Worm (Caenorhabditis elegans) whole organism, L3 larva: ENCODE data around the gene F40B5.2.
A peak's percentile ranks its signal among the peaks of the same experiment; 100 is the strongest.
"Not testable (repeated sequence)": the region's sequence is repeated elsewhere in the genome, so short reads cannot be mapped to it uniquely, and the experiment has no call there.

Source experiments
- ZK546.5 ChIP-seq: sonication (generic microtip); optimal IDR thresholded peaks from 2 replicates; lab custom pipeline; 2017; ENCODE audit warnings: missing biosample characterization, missing genetic modification characterization
- aly-2 ChIP-seq: fragments of 150-350 bp; optimal IDR thresholded peaks from 2 replicates; lab custom pipeline; 2014; ENCODE audit warnings: missing biosample characterization, missing genetic modification characterization
- ceh-16 ChIP-seq: sonication (generic microtip); optimal IDR thresholded peaks from 2 replicates; lab custom pipeline; 2017; ENCODE audit warnings: missing biosample characterization, missing genetic modification characterization
- ceh-82 ChIP-seq: fragments of 150-350 bp; optimal IDR thresholded peaks from 2 replicates; lab custom pipeline; 2014; ENCODE audit warnings: missing biosample characterization, missing genetic modification characterization
- daf-12 ChIP-seq: fragments of 150-350 bp; optimal IDR thresholded peaks from 2 replicates; lab custom pipeline; 2014; ENCODE audit warnings: missing biosample characterization, missing genetic modification reagents, missing genetic modification characterization
- egl-27 ChIP-seq: sonication (generic microtip); optimal IDR thresholded peaks from 4 replicates; lab custom pipeline; 2017; ENCODE audit warnings: missing biosample characterization, missing genetic modification reagents, missing genetic modification characterization
- egl-5 ChIP-seq: fragments of 150-350 bp; optimal IDR thresholded peaks from 2 replicates; lab custom pipeline; 2017; ENCODE audit warnings: missing biosample characterization, missing genetic modification reagents, missing genetic modification characterization, inconsistent platforms
- elt-2 ChIP-seq: sonication (generic microtip); optimal IDR thresholded peaks from 2 replicates; lab custom pipeline; 2016; ENCODE audit warnings: missing genetic modification reagents, mild to moderate bottlenecking, missing genetic modification characterization, missing compliant biosample characterization
- eor-1 ChIP-seq, 2 experiments: fragments of 150-350 bp; optimal IDR thresholded peaks; 2 replicates each; lab custom pipeline; 2014 to 2018; ENCODE audit warnings: missing biosample characterization in 2 of 2, missing genetic modification characterization in 2 of 2
- fkh-2 ChIP-seq: fragments of 150-350 bp; optimal IDR thresholded peaks from 2 replicates; lab custom pipeline; 2014; ENCODE audit warnings: missing biosample characterization, missing genetic modification reagents, missing genetic modification characterization
- fos-1 ChIP-seq: fragments of 150-350 bp; optimal IDR thresholded peaks from 2 replicates; lab custom pipeline; 2014; ENCODE audit warnings: missing biosample characterization, missing genetic modification characterization
- hmg-11 ChIP-seq: sonication (generic microtip); optimal IDR thresholded peaks from 2 replicates; lab custom pipeline; 2016; ENCODE audit warnings: missing genetic modification characterization, missing compliant biosample characterization
- jun-1 ChIP-seq: fragments of 150-350 bp; optimal IDR thresholded peaks from 2 replicates; lab custom pipeline; 2014; ENCODE audit warnings: missing biosample characterization, missing genetic modification reagents, missing genetic modification characterization
- lin-15B ChIP-seq: fragments of 150-350 bp; optimal IDR thresholded peaks from 2 replicates; lab custom pipeline; 2014; ENCODE audit warnings: missing biosample characterization, missing genetic modification characterization
- lin-39 ChIP-seq: fragments of 150-350 bp; optimal IDR thresholded peaks from 2 replicates; lab custom pipeline; 2018; ENCODE audit warnings: missing biosample characterization, missing genetic modification reagents, missing genetic modification characterization
- lsy-12 ChIP-seq: sonication (generic microtip); optimal IDR thresholded peaks from 2 replicates; lab custom pipeline; 2016; ENCODE audit warnings: mild to moderate bottlenecking, missing genetic modification characterization, missing compliant biosample characterization
- mdl-1 ChIP-seq: fragments of 150-350 bp; optimal IDR thresholded peaks from 2 replicates; lab custom pipeline; 2014; ENCODE audit warnings: missing biosample characterization, missing genetic modification characterization
- nhr-11 ChIP-seq: fragments of 150-350 bp; optimal IDR thresholded peaks from 2 replicates; lab custom pipeline; 2014; ENCODE audit warnings: missing biosample characterization, missing genetic modification characterization
- nhr-12 ChIP-seq: fragments of 150-350 bp; optimal IDR thresholded peaks from 2 replicates; lab custom pipeline; 2014; ENCODE audit warnings: missing biosample characterization, missing genetic modification characterization
- nhr-23 ChIP-seq: fragments of 150-350 bp; optimal IDR thresholded peaks from 2 replicates; lab custom pipeline; 2014; ENCODE audit warnings: missing biosample characterization, missing genetic modification reagents, missing genetic modification characterization
- nhr-25 ChIP-seq: sonication (generic microtip); optimal IDR thresholded peaks from 2 replicates; lab custom pipeline; 2017; ENCODE audit warnings: missing biosample characterization, missing genetic modification characterization
- nhr-28 ChIP-seq: fragments of 150-350 bp; optimal IDR thresholded peaks from 2 replicates; lab custom pipeline; 2014; ENCODE audit warnings: missing biosample characterization, missing genetic modification characterization
- nhr-43 ChIP-seq: sonication (generic microtip); optimal IDR thresholded peaks from 2 replicates; lab custom pipeline; 2016; ENCODE audit warnings: mild to moderate bottlenecking, missing genetic modification characterization, missing compliant biosample characterization; ENCODE audit not compliant: poor library complexity, severe bottlenecking
- nhr-76 ChIP-seq: fragments of 150-350 bp; sonication (generic microtip); optimal IDR thresholded peaks from 5 replicates; lab custom pipeline; 2014; ENCODE audit warnings: missing biosample characterization, missing genetic modification characterization
- nhr-77 ChIP-seq: fragments of 150-350 bp; optimal IDR thresholded peaks from 2 replicates; lab custom pipeline; 2014; ENCODE audit warnings: missing biosample characterization, missing genetic modification characterization
- pha-4 ChIP-seq: fragments of 150-350 bp; optimal IDR thresholded peaks from 2 replicates; lab custom pipeline; 2014; ENCODE audit warnings: missing biosample characterization, missing genetic modification reagents, missing genetic modification characterization
- pqm-1 ChIP-seq: fragments of 150-350 bp; optimal IDR thresholded peaks from 2 replicates; lab custom pipeline; 2017; ENCODE audit warnings: missing biosample characterization, missing genetic modification characterization, inconsistent platforms
- sea-2 ChIP-seq: fragments of 150-350 bp; sonication (generic microtip); optimal IDR thresholded peaks from 4 replicates; lab custom pipeline; 2014; ENCODE audit warnings: missing biosample characterization, missing genetic modification reagents, missing genetic modification characterization
- skn-1 ChIP-seq: fragments of 150-350 bp; optimal IDR thresholded peaks from 2 replicates; lab custom pipeline; 2014; ENCODE audit warnings: missing biosample characterization, missing genetic modification characterization
- snpc-4 ChIP-seq: fragments of 150-350 bp; optimal IDR thresholded peaks from 2 replicates; lab custom pipeline; 2014; ENCODE audit warnings: missing biosample characterization, missing genetic modification characterization
- tbx-2 ChIP-seq: sonication (generic microtip); optimal IDR thresholded peaks from 2 replicates; lab custom pipeline; 2016; ENCODE audit warnings: mild to moderate bottlenecking, missing genetic modification characterization, missing compliant biosample characterization
- unc-62 ChIP-seq: fragments of 150-350 bp; sonication (generic microtip); optimal IDR thresholded peaks from 4 replicates; lab custom pipeline; 2014; ENCODE audit warnings: missing biosample characterization, missing genetic modification reagents, missing genetic modification characterization
- zag-1 ChIP-seq: fragments of 150-350 bp; optimal IDR thresholded peaks from 2 replicates; lab custom pipeline; 2014; ENCODE audit warnings: missing biosample characterization, missing genetic modification characterization
- ztf-4 ChIP-seq: fragments of 150-350 bp; optimal IDR thresholded peaks from 2 replicates; lab custom pipeline; 2014; ENCODE audit warnings: missing biosample characterization, missing genetic modification characterization

Gene F40B5.2

ce11 chrX:8406815-8407214 is 39.2 kb downstream of the F40B5.2 start:
- TF ChIP-seq mdl-1 (tag; lab: Kevin White, UChicago) (no peak), fos-1 (no peak), egl-5 (no peak), eor-1 (tag; optimal IDR thresholded peaks at IDR 0.05; lab: Kevin White, UChicago) (no peak), pqm-1 (no peak), ztf-4 (tag; lab: Kevin White, UChicago) (no peak), aly-2 (tag; lab: Kevin White, UChicago) (no peak), nhr-23 (tag; lab: Kevin White, UChicago) (no peak), egl-27 (no peak), nhr-28 (tag; lab: Kevin White, UChicago) (no peak), hmg-11 (tag; lab: Kevin White, UChicago) (no peak), zag-1 (no peak), snpc-4 (no peak), tbx-2 (no peak)

- TF ChIP-seq zag-1 (no peak), nhr-12 (tag; lab: Kevin White, UChicago) (no peak), tbx-2 (no peak), elt-2 (tag; lab: Kevin White, UChicago) (no peak), nhr-23 (tag; lab: Kevin White, UChicago) (no peak), lsy-12 (tag; lab: Kevin White, UChicago) (no peak), fos-1 (no peak), nhr-25 (tag; lab: Kevin White, UChicago) (no peak), ceh-82 (no peak), jun-1 (no peak), sea-2 (no peak), ZK546.5 (tag; lab: Kevin White, UChicago) (no peak), aly-2 (tag; lab: Kevin White, UChicago) (no peak), snpc-4 (no peak), daf-12 (tag; lab: Kevin White, UChicago) (no peak), nhr-77 (tag; lab: Kevin White, UChicago) (no peak), lin-15B (no peak), unc-62 (GFP tag; lab: Kevin White, UChicago) (no peak), skn-1 (tag; lab: Kevin White, UChicago) (no peak)
- TF ChIP-seq, all 47 proteins: peak for 0
These were observed 40.6 kb downstream of the F40B5.2 start, which contains the start of gene sulp-3 for ce11 chrX:8408267-8408666. sulp-3 (minus strand) TSS chrX:8408367.

- TF ChIP-seq nhr-77 (tag; lab: Kevin White, UChicago); eor-1 (tag; optimal IDR thresholded peaks at IDR 0.05; lab: Kevin White, UChicago); pqm-1: not testable (repeated sequence)
These were observed 43.1 kb downstream of the F40B5.2 start, which contains the start of gene F08F1.9 for ce11 chrX:8410754-8411153. F08F1.9 (minus strand) TSS chrX:8410854.

ce11 chrX:8413130-8413529 is 45.5 kb downstream of the F40B5.2 start, which contains the start of gene F08F1.4:
F08F1.4 (plus strand) TSS chrX:8413430.
- TF ChIP-seq lsy-12 (tag; lab: Kevin White, UChicago): no peak
- TF ChIP-seq nhr-76 (tag; lab: Kevin White, UChicago): no peak
- no peak for TF ChIP-seq pha-4 (tag; lab: Kevin White, UChicago)
- no peak for TF ChIP-seq nhr-25 (tag; lab: Kevin White, UChicago)
- TF ChIP-seq nhr-11 (tag; lab: Kevin White, UChicago): no peak
- TF ChIP-seq lin-15B: no peak
- no peak for TF ChIP-seq nhr-23 (tag; lab: Kevin White, UChicago)
- no peak for TF ChIP-seq daf-12 (tag; lab: Kevin White, UChicago)
- TF ChIP-seq ceh-16 (tag; lab: Kevin White, UChicago): no peak
- TF ChIP-seq hmg-11 (tag; lab: Kevin White, UChicago): no peak
- no peak for TF ChIP-seq aly-2 (tag; lab: Kevin White, UChicago)
- TF ChIP-seq fkh-2 (tag; lab: Kevin White, UChicago): no peak
- no peak for TF ChIP-seq sea-2
- TF ChIP-seq nhr-77 (tag; lab: Kevin White, UChicago): no peak
- no peak for TF ChIP-seq lin-39
- TF ChIP-seq ztf-4 (tag; lab: Kevin White, UChicago): no peak

ce11 chrX:8416819-8417218 is 49.2 kb downstream of the F40B5.2 start, which contains the start of gene ced-8:
ced-8 (minus strand) TSS chrX:8416919.
- TF ChIP-seq nhr-43 (tag; lab: Kevin White, UChicago) (peak; percentile 35), sea-2 (no peak)
